In the genomic region with DNA sequence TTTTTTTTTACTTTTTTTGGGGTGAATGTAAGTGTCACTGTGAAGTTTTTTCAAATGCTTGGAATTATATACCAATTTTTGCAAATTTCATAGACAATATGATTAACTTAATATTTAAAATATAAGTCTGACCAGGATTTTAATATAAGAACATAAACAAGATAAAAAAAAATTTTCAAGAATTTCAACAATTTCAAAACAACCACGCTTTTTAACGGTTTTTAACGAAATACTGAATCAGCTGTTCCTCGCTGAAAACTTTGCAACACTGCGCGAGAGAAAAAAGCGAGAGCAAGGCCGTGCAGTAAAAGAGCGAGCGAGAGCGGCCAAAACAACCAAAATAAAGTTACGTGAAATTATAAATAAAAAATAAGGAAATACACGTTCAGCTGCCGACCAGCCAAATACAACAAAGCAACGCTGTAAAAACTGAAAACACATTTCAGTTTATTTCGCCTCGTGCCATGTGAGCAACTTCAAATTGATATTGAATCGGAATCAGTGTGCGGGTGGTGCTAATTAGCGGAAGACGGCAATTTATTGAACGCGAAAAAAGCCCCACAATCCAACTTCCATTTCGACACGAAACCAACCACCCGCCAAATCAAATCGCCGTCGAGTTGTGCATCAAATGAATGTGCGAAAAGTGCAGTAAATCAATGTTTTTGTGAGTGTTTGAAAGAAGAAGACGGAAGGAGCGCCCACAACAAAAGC, we compare ENCODE assay signal across 4 fruit fly cellular contexts.
TF ChIP-seq lines count a peak whose summit lies in the region.

A gene (minus strand): TSS at position 51 of the 714 bp plus-strand sequence.
A gene (minus strand): TSS at position 51 of the 714 bp plus-strand sequence.
A gene (plus strand): TSS at position 302 of the 714 bp plus-strand sequence.

TF ChIP-seq in whole organism, embryonic, 481 proteins besides CTCF, POLR2A, EP300 and RAD21 (continued from another document and continues in another):
- TF ChIP-seq mld (GFP tag; IDR thresholded peaks at IDR 0.05; lab: Robert Waterston, UW; ENCODE audit: partially characterized antibody) (no peak), zen2 (GFP tag; IDR thresholded peaks at IDR 0.05; lab: Robert Waterston, UW; ENCODE audit: partially characterized antibody) (no peak; the same call in 2 of the 3 replicates), CG15011 (GFP tag; optimal IDR thresholded peaks at IDR 0.05; lab: Kevin White, UChicago) (no peak), Dll (GFP tag; IDR thresholded peaks at IDR 0.05; lab: Robert Waterston, UW; ENCODE audit: partially characterized antibody) (no peak), kah (GFP tag; optimal IDR thresholded peaks at IDR 0.05; lab: Kevin White, UChicago) (no peak), psq (GFP tag; optimal IDR thresholded peaks at IDR 0.05; lab: Kevin White, UChicago) (no peak), CG10366 (GFP tag; IDR thresholded peaks at IDR 0.05; lab: Robert Waterston, UW) (no peak), Mes4 (GFP tag; optimal IDR thresholded peaks at IDR 0.05; lab: Kevin White, UChicago) (no peak), peb (GFP tag; IDR thresholded peaks at IDR 0.05; lab: Robert Waterston, UW) (no peak), Sox100B (GFP tag; optimal IDR thresholded peaks at IDR 0.05; lab: Kevin White, UChicago) (no peak), HLH54F (GFP tag; optimal IDR thresholded peaks at IDR 0.05; lab: Kevin White, UChicago) (peak; percentile 0), Hr78 (GFP tag; optimal IDR thresholded peaks at IDR 0.05; lab: Kevin White, UChicago) (no peak), sens (GFP tag; lab: Kevin White, UChicago) (peak; percentile 82), pb (GFP tag; optimal IDR thresholded peaks at IDR 0.05; lab: Kevin White, UChicago) (no peak), lbe (GFP tag; optimal IDR thresholded peaks at IDR 0.05; lab: Kevin White, UChicago) (peak; percentile 73), CG4282 (GFP tag; optimal IDR thresholded peaks at IDR 0.05; lab: Kevin White, UChicago) (no peak), CG8089 (GFP tag; optimal IDR thresholded peaks at IDR 0.05; lab: Kevin White, UChicago) (no peak), CG11504 (tag; optimal IDR thresholded peaks at IDR 0.05; lab: Kevin White, UChicago) (peak; percentile 18), ranshi (GFP tag; IDR thresholded peaks at IDR 0.05; lab: Robert Waterston, UW) (no peak), scrt (GFP tag; optimal IDR thresholded peaks at IDR 0.05; lab: Kevin White, UChicago) (no peak), PHDP (tag; optimal IDR thresholded peaks at IDR 0.05; lab: Kevin White, UChicago) (peak; percentile 12), Rfx (GFP tag; IDR thresholded peaks at IDR 0.05; lab: Robert Waterston, UW) (0 out of 2 replicates have a peak, but pooled peaks have one; percentile 28), dpn (GFP tag; optimal IDR thresholded peaks at IDR 0.05; lab: Kevin White, UChicago) (no peak), sob (GFP tag; IDR thresholded peaks at IDR 0.05; lab: Robert Waterston, UW) (no peak), row (GFP tag; IDR thresholded peaks at IDR 0.05; lab: Robert Waterston, UW) (peak; percentile 35; the same call in 1 of the 3 replicates), Tbp (GFP tag; optimal IDR thresholded peaks at IDR 0.05; lab: Kevin White, UChicago) (no peak), H2.0 (GFP tag; IDR thresholded peaks at IDR 0.05; lab: Robert Waterston, UW) (no peak), unc-4 (GFP tag; IDR thresholded peaks at IDR 0.05; lab: Robert Waterston, UW; ENCODE audit: partially characterized antibody) (peak; percentile 40; the same call in 1 of the 2 replicates), lov (optimal IDR thresholded peaks at IDR 0.05; lab: Kevin White, UChicago) (no peak), lov (GFP tag; IDR thresholded peaks at IDR 0.05; lab: Robert Waterston, UW) (no peak)

TF ChIP-seq in whole organism, prepupa, 60 proteins besides CTCF, POLR2A, EP300 and RAD21 (continued from another document and continues in another):
- TF ChIP-seq Eip78C (GFP tag; lab: Kevin White, UChicago) (peak; percentile 83), Gug (GFP tag; IDR thresholded peaks at IDR 0.05; lab: Robert Waterston, UW) (peak; percentile 55; the same call in 1 of the 2 replicates), fd59A (GFP tag; optimal IDR thresholded peaks at IDR 0.05; lab: Kevin White, UChicago) (no peak), fd85E (GFP tag; optimal IDR thresholded peaks at IDR 0.05; lab: Kevin White, UChicago) (no peak), CG8119 (GFP tag; IDR thresholded peaks at IDR 0.05; lab: Robert Waterston, UW) (peak; percentile 84; the same call in 2 of the 3 replicates), Hr39 (GFP tag; optimal IDR thresholded peaks at IDR 0.05; lab: Kevin White, UChicago) (no peak), CG11902 (GFP tag; optimal IDR thresholded peaks at IDR 0.05; lab: Kevin White, UChicago) (no peak), CG4318 (GFP tag; optimal IDR thresholded peaks at IDR 0.05; lab: Kevin White, UChicago) (no peak), topi (GFP tag; optimal IDR thresholded peaks at IDR 0.05; lab: Kevin White, UChicago) (peak; percentile 51), Met (GFP tag; optimal IDR thresholded peaks at IDR 0.05; lab: Kevin White, UChicago) (peak; percentile 40), Ets96B (tag; optimal IDR thresholded peaks at IDR 0.05; lab: Kevin White, UChicago) (peak; percentile 65), Hr38 (GFP tag; optimal IDR thresholded peaks at IDR 0.05; lab: Kevin White, UChicago) (no peak), Sox14 (GFP tag; optimal IDR thresholded peaks at IDR 0.05; lab: Kevin White, UChicago) (peak; percentile 58), vri (GFP tag; optimal IDR thresholded peaks at IDR 0.05; lab: Kevin White, UChicago) (peak; percentile 79), CG11762 (GFP tag; optimal IDR thresholded peaks at IDR 0.05; lab: Kevin White, UChicago; ENCODE audit: insufficient read depth) (peak; percentile 3), pdm3 (GFP tag; optimal IDR thresholded peaks at IDR 0.05; lab: Kevin White, UChicago) (peak; percentile 36), Ets21C (GFP tag; optimal IDR thresholded peaks at IDR 0.05; lab: Kevin White, UChicago) (no peak), Sox15 (GFP tag; optimal IDR thresholded peaks at IDR 0.05; lab: Kevin White, UChicago) (no peak), CG1621 (tag; optimal IDR thresholded peaks at IDR 0.05; lab: Kevin White, UChicago) (peak; percentile 65), Eip75B (GFP tag; optimal IDR thresholded peaks at IDR 0.05; lab: Kevin White, UChicago) (peak; percentile 67), Blimp-1 (GFP tag; optimal IDR thresholded peaks at IDR 0.05; lab: Kevin White, UChicago) (peak; percentile 28), dac (GFP tag; optimal IDR thresholded peaks at IDR 0.05; lab: Kevin White, UChicago) (peak; percentile 18), Eip93F (GFP tag; optimal IDR thresholded peaks at IDR 0.05; lab: Kevin White, UChicago) (peak; percentile 71), acj6 (GFP tag; optimal IDR thresholded peaks at IDR 0.05; lab: Kevin White, UChicago) (peak; percentile 22), dsx (GFP tag; optimal IDR thresholded peaks at IDR 0.05; lab: Kevin White, UChicago; ENCODE audit: poor library complexity, severe bottlenecking) (peak; percentile 30), Sox102F (GFP tag; optimal IDR thresholded peaks at IDR 0.05; lab: Kevin White, UChicago) (peak; percentile 46), CG32006 (GFP tag; optimal IDR thresholded peaks at IDR 0.05; lab: Kevin White, UChicago) (peak; percentile 55), salr (GFP tag; optimal IDR thresholded peaks at IDR 0.05; lab: Kevin White, UChicago) (peak in 1 of 2 experiments; percentile 9), Lpt (GFP tag; optimal IDR thresholded peaks at IDR 0.05; lab: Kevin White, UChicago) (peak; percentile 69), Hr4 (GFP tag; optimal IDR thresholded peaks at IDR 0.05; lab: Kevin White, UChicago) (peak; percentile 29), CG8319 (GFP tag; optimal IDR thresholded peaks at IDR 0.05; lab: Kevin White, UChicago) (no peak)

TF ChIP-seq in whole organism, pupa, 21 proteins besides CTCF, POLR2A, EP300 and RAD21 (continued from another document):
- TF ChIP-seq CG4496 (GFP tag; IDR thresholded peaks at IDR 0.05; lab: Robert Waterston, UW) (peak; percentile 83), CG9948 (tag; optimal IDR thresholded peaks at IDR 0.05; lab: Kevin White, UChicago) (peak; percentile 41)
TF ChIP-seq in whole organism, pupa: peak in this region for 19.

TF ChIP-seq in whole organism, wandering third instar larva, 38 proteins besides CTCF, POLR2A, EP300 and RAD21 (continued from another document):
- TF ChIP-seq Sp1 (GFP tag; optimal IDR thresholded peaks at IDR 0.05; lab: Kevin White, UChicago) (peak; percentile 53), rgr (GFP tag; optimal IDR thresholded peaks at IDR 0.05; lab: Kevin White, UChicago) (peak; percentile 16), br (GFP tag; optimal IDR thresholded peaks at IDR 0.05; lab: Kevin White, UChicago) (peak; percentile 43), sage (GFP tag; optimal IDR thresholded peaks at IDR 0.05; lab: Kevin White, UChicago) (peak; percentile 80)
